Fruit fly (Drosophila melanogaster) whole organism, embryonic: Measurements from ENCODE around the gene Drsl1.

Source experiments
- ATbp ChIP-seq: fragments of 200-800 bp; sonication (Bioruptor generic); optimal IDR thresholded peaks from 2 replicates; lab custom pipeline; 2017; ENCODE audit warnings: missing biosample characterization, mild to moderate bottlenecking, missing genetic modification characterization, missing genetic modification reagents
- Asciz ChIP-seq: fragments of 200-800 bp; sonication (Bioruptor generic); optimal IDR thresholded peaks from 2 replicates; lab custom pipeline; 2017; ENCODE audit warnings: missing biosample characterization, mild to moderate bottlenecking, missing genetic modification characterization, missing genetic modification reagents
- CG12769 ChIP-seq: fragments of 200-800 bp; sonication (Bioruptor generic); optimal IDR thresholded peaks from 2 replicates; lab custom pipeline; 2019; ENCODE audit warnings: missing biosample characterization, mild to moderate bottlenecking, missing genetic modification characterization, moderate library complexity
- CG13287 ChIP-seq: fragments of 200-800 bp; sonication (Bioruptor generic); IDR thresholded peaks from 2 replicates; pipeline ENCODE4 v1.3.6; 2022; ENCODE audit warnings: missing biosample characterization, missing genetic modification characterization; ENCODE audit not compliant: partially characterized antibody
- CG13296 ChIP-seq: fragments of 200-800 bp; sonication (Bioruptor generic); optimal IDR thresholded peaks from 3 replicates; lab custom pipeline; 2018; ENCODE audit warnings: missing biosample characterization, mild to moderate bottlenecking, missing genetic modification characterization
- CG14667 ChIP-seq: fragments of 200-800 bp; sonication (Bioruptor generic); IDR thresholded peaks from 2 replicates; pipeline ENCODE4 v1.3.6; 2022; ENCODE audit warnings: missing biosample characterization, missing genetic modification characterization
- CG1603 ChIP-seq: fragments of 200-800 bp; sonication (Bioruptor generic); optimal IDR thresholded peaks from 2 replicates; lab custom pipeline; 2019; ENCODE audit warnings: missing biosample characterization, mild to moderate bottlenecking, missing genetic modification characterization, moderate library complexity
- CG1647 ChIP-seq: fragments of 200-800 bp; sonication (Bioruptor generic); optimal IDR thresholded peaks from 3 replicates; lab custom pipeline; 2016; ENCODE audit warnings: missing biosample characterization, missing genetic modification characterization
- CG17328 ChIP-seq: fragments of 200-800 bp; sonication (Bioruptor generic); IDR thresholded peaks from 2 replicates; pipeline ENCODE4 v1.3.6; 2022; ENCODE audit warnings: missing biosample characterization, missing genetic modification characterization
- CG1832 ChIP-seq: fragments of 200-800 bp; sonication (Bioruptor generic); optimal IDR thresholded peaks from 2 replicates; lab custom pipeline; 2017; ENCODE audit warnings: missing biosample characterization, mild to moderate bottlenecking, missing genetic modification characterization, inconsistent platforms
- CG4360 ChIP-seq: fragments of 200-800 bp; sonication (Bioruptor generic); IDR thresholded peaks from 2 replicates; pipeline ENCODE4 v1.3.6; 2022; ENCODE audit warnings: missing biosample characterization, missing genetic modification characterization
- CG5953 ChIP-seq: fragments of 200-800 bp; sonication (Bioruptor generic); IDR thresholded peaks from 2 replicates; pipeline ENCODE4 v1.3.6; 2022; ENCODE audit warnings: missing biosample characterization, missing genetic modification characterization
- CG7963 ChIP-seq: fragments of 200-800 bp; sonication (Bioruptor generic); IDR thresholded peaks from 3 replicates; pipeline ENCODE4 v1.3.6; 2022; ENCODE audit warnings: missing biosample characterization, missing genetic modification characterization; ENCODE audit not compliant: partially characterized antibody
- CG8281 ChIP-seq: fragments of 200-800 bp; sonication (Bioruptor generic); optimal IDR thresholded peaks from 2 replicates; lab custom pipeline; 2018; ENCODE audit warnings: missing biosample characterization, mild to moderate bottlenecking, missing genetic modification characterization, moderate library complexity
- CG8388 ChIP-seq: fragments of 200-800 bp; sonication (Bioruptor generic); optimal IDR thresholded peaks from 2 replicates; lab custom pipeline; 2019; ENCODE audit warnings: missing biosample characterization, mild to moderate bottlenecking, missing genetic modification characterization, moderate library complexity
- CG8478 ChIP-seq: fragments of >200 bp; optimal IDR thresholded peaks from 2 replicates; lab custom pipeline; 2018
- D ChIP-seq, 2 experiments: fragments of 200-800 bp in 1 of 2; fragments of >200 bp in 1 of 2; sonication (Bioruptor generic) in 1 of 2; optimal IDR thresholded peaks; 2 replicates in 1 of 2; 3 replicates in 1 of 2; lab custom pipeline; 2017; ENCODE audit warnings: mild to moderate bottlenecking in 1 of 2, missing biosample characterization in 1 of 2, missing genetic modification characterization in 1 of 2, missing genetic modification reagents in 1 of 2
- Dll ChIP-seq: fragments of 200-800 bp; sonication (Bioruptor generic); IDR thresholded peaks from 4 replicates; pipeline ENCODE4 v1.3.6; 2022; ENCODE audit warnings: missing biosample characterization, missing genetic modification characterization; ENCODE audit not compliant: partially characterized antibody
- Drgx ChIP-seq: fragments of 200-800 bp; sonication (Bioruptor generic); IDR thresholded peaks from 2 replicates; pipeline ENCODE4 v1.3.6; 2022; ENCODE audit warnings: missing biosample characterization, missing genetic modification characterization
- Ets97D ChIP-seq: fragments of 200-800 bp; sonication (Bioruptor generic); optimal IDR thresholded peaks from 3 replicates; lab custom pipeline; 2016; ENCODE audit warnings: missing biosample characterization, missing genetic modification characterization
- Jarid2 ChIP-seq: fragments of 200-800 bp; sonication (Bioruptor generic); optimal IDR thresholded peaks from 3 replicates; lab custom pipeline; 2017; ENCODE audit warnings: mild to moderate bottlenecking, missing biosample characterization, missing genetic modification reagents, missing genetic modification characterization
- MESR4 ChIP-seq: fragments of 200-800 bp; sonication (Bioruptor generic); optimal IDR thresholded peaks from 2 replicates; lab custom pipeline; 2018; ENCODE audit warnings: missing biosample characterization, mild to moderate bottlenecking, missing genetic modification characterization, moderate library complexity
- Mad ChIP-seq: fragments of 200-800 bp; sonication (Bioruptor generic); optimal IDR thresholded peaks from 2 replicates; lab custom pipeline; 2016; ENCODE audit warnings: missing biosample characterization, missing genetic modification characterization
- Myb ChIP-seq: fragments of 200-800 bp; sonication (Bioruptor generic); optimal IDR thresholded peaks from 2 replicates; lab custom pipeline; 2016; ENCODE audit warnings: missing biosample characterization, missing genetic modification characterization
- Sox100B ChIP-seq: fragments of 200-800 bp; sonication (Bioruptor generic); optimal IDR thresholded peaks from 3 replicates; lab custom pipeline; 2018; ENCODE audit warnings: missing biosample characterization, mild to moderate bottlenecking, missing genetic modification characterization
- Usf ChIP-seq: fragments of 200-800 bp; sonication (Bioruptor generic); optimal IDR thresholded peaks from 2 replicates; lab custom pipeline; 2017; ENCODE audit warnings: missing genotype, missing biosample characterization, missing genetic modification characterization
- ato ChIP-seq: fragments of 200-800 bp; sonication (Bioruptor generic); IDR thresholded peaks from 2 replicates; pipeline ENCODE4 v1.3.6; 2022; ENCODE audit warnings: missing biosample characterization, missing genetic modification characterization; ENCODE audit not compliant: partially characterized antibody
- bowl ChIP-seq: fragments of 200-800 bp; sonication (Bioruptor generic); IDR thresholded peaks from 2 replicates; pipeline ENCODE4 v1.3.6; 2022; ENCODE audit warnings: missing biosample characterization, missing genetic modification characterization
- eve ChIP-seq, 2 experiments: fragments of >200 bp; optimal IDR thresholded peaks; 2 replicates each; lab custom pipeline; 2017; ENCODE audit warnings: missing biosample characterization in 2 of 2, missing genetic modification characterization in 2 of 2
- exex ChIP-seq: fragments of 200-800 bp; sonication (Bioruptor generic); optimal IDR thresholded peaks from 4 replicates; lab custom pipeline; 2018; ENCODE audit warnings: missing biosample characterization, mild to moderate bottlenecking, missing genetic modification characterization, moderate library complexity
- gcm ChIP-seq: fragments of 200-800 bp; sonication (Bioruptor generic); optimal IDR thresholded peaks from 2 replicates; lab custom pipeline; 2019; ENCODE audit warnings: missing biosample characterization, mild to moderate bottlenecking, missing genetic modification characterization, moderate library complexity
- inv ChIP-seq: fragments of 200-800 bp; sonication (Bioruptor generic); IDR thresholded peaks from 2 replicates; pipeline ENCODE4 v1.3.6; 2022; ENCODE audit warnings: missing biosample characterization, missing genetic modification characterization; ENCODE audit not compliant: partially characterized antibody
- jing ChIP-seq: fragments of 200-800 bp; sonication (Bioruptor generic); optimal IDR thresholded peaks from 2 replicates; lab custom pipeline; 2018; ENCODE audit warnings: missing biosample characterization, mild to moderate bottlenecking, missing genetic modification characterization
- knrl ChIP-seq: fragments of 200-800 bp; sonication (Bioruptor generic); IDR thresholded peaks from 3 replicates; pipeline ENCODE4 v1.3.6; 2022; ENCODE audit warnings: missing biosample characterization, missing genetic modification characterization; ENCODE audit not compliant: partially characterized antibody
- lbe ChIP-seq: fragments of 200-800 bp; sonication (Bioruptor generic); optimal IDR thresholded peaks from 2 replicates; lab custom pipeline; 2016; ENCODE audit warnings: missing biosample characterization, mild to moderate bottlenecking, missing genetic modification characterization
- lola ChIP-seq, 3 experiments: fragments of >200 bp in 2 of 3; fragments of 200-800 bp in 1 of 3; sonication (Bioruptor generic) in 1 of 3; optimal IDR thresholded peaks; 2 replicates each; lab custom pipeline; 2017 to 2019; ENCODE audit warnings: missing biosample characterization in 3 of 3, missing genetic modification characterization in 3 of 3, mild to moderate bottlenecking in 1 of 3, moderate library complexity in 1 of 3
- mirr ChIP-seq: fragments of 200-800 bp; sonication (Bioruptor generic); optimal IDR thresholded peaks from 3 replicates; lab custom pipeline; 2018; ENCODE audit warnings: missing biosample characterization, mild to moderate bottlenecking, missing genetic modification characterization
- otp ChIP-seq: fragments of 200-800 bp; sonication (Bioruptor generic); IDR thresholded peaks from 3 replicates; pipeline ENCODE4, ENCODE4 v1.3.6; 2022; ENCODE audit warnings: missing biosample characterization, missing genetic modification characterization
- pzg ChIP-seq: fragments of 200-800 bp; sonication (Bioruptor generic); optimal IDR thresholded peaks from 3 replicates; lab custom pipeline; 2018; ENCODE audit warnings: missing biosample characterization, mild to moderate bottlenecking, missing genetic modification characterization, moderate library complexity
- ro ChIP-seq: fragments of 200-800 bp; sonication (Bioruptor generic); IDR thresholded peaks from 2 replicates; pipeline ENCODE4 v1.3.6; 2022; ENCODE audit warnings: missing biosample characterization, missing genetic modification characterization
- usp ChIP-seq: fragments of >200 bp; optimal IDR thresholded peaks from 2 replicates; lab custom pipeline; 2017; ENCODE audit warnings: missing biosample characterization, missing genetic modification characterization
- zen2 ChIP-seq: fragments of 200-800 bp; sonication (Bioruptor generic); IDR thresholded peaks from 3 replicates; pipeline ENCODE4 v1.3.6; 2022; ENCODE audit warnings: missing biosample characterization, missing genetic modification characterization; ENCODE audit not compliant: partially characterized antibody

Gene Drsl1

DNA sequence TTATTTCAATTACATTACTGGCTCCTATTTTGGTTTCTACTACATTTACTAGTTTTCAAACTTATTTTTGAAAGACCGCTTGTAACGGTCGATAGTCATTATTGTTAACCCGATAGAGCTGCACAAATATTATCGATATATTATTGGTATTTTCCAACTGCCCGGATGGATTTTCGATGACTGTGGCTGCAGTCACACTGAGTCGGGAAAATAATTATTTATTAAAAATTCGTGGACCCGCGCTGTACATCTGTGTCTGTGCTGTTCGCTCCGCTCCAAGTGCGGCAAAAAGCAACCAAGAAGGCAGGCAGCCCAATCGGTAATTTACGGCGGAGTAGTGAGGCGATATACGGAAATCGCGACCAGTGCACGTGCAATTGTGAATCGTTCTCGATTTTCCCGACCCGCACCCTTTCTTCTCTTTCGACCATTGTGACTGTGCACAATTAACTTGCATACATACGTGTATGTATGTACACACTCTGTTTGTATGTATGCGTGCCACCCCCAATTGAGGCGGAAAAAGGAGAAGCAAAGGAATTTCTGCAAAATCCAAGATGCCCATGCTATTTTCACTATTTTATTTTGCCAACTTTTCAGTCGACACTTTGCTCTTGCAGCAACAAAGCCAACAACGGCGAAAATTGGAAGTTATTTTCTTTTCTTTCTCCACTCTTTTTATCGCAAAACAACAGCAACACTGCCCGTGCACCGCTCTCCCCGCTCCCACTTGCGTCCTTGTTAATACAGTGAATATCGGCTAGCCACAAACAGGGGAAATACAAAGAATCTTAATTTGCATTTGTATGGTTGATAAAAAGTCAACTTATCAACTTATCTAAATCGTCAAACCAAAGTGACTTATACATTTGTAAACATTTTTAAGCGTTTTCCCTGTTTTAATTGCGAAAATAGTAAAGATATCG is 31.8 kb downstream of the Drsl1 start, which contains the start of gene ZnT63C (continued):
- TF ChIP-seq MESR4 (GFP tag; lab: Kevin White, UChicago) (peak; percentile 92), Ets97D (GFP tag; lab: Kevin White, UChicago) (peak; percentile 7), mirr (peak; percentile 27), eve (GFP tag; optimal IDR thresholded peaks at IDR 0.05; lab: Kevin White, UChicago) (peak in 1 of 2 experiments; percentile 63), Asciz (GFP tag; lab: Kevin White, UChicago) (no peak), ro (GFP tag; lab: Robert Waterston, UW) (no peak), lola (GFP tag; optimal IDR thresholded peaks at IDR 0.05; lab: Kevin White, UChicago) (no peak), zen2 (GFP tag; lab: Robert Waterston, UW) (peak; percentile 82), CG1603 (tag; lab: Kevin White, UChicago) (peak; percentile 63), knrl (GFP tag; lab: Robert Waterston, UW) (peak; percentile 67), otp (GFP tag; lab: Robert Waterston, UW) (peak; percentile 26; the same call in 1 of the 3 replicates), CG1832 (no peak), pzg (GFP tag; lab: Kevin White, UChicago) (peak; percentile 74), CG12769 (tag; lab: Kevin White, UChicago) (peak; percentile 54), CG13296 (GFP tag; lab: Kevin White, UChicago) (no peak), D (optimal IDR thresholded peaks at IDR 0.05; lab: Kevin White, UChicago) (no peak), D (GFP tag; optimal IDR thresholded peaks at IDR 0.05; lab: Kevin White, UChicago) (peak; percentile 6), usp (GFP tag; lab: Kevin White, UChicago) (no peak), Mad (GFP tag; lab: Kevin White, UChicago) (peak; percentile 14), jing (GFP tag; lab: Kevin White, UChicago) (no peak), CG1647 (GFP tag; lab: Kevin White, UChicago) (no peak), CG8478 (lab: Kevin White, UChicago) (peak; percentile 20), CG7963 (peak; percentile 89), CG17328 (0 out of 2 replicates have a peak, but pooled peaks have one; percentile 24), Drgx (GFP tag; lab: Robert Waterston, UW) (peak; percentile 23; the same call in 1 of the 2 replicates), Sox100B (GFP tag; lab: Kevin White, UChicago) (no peak), CG8388 (GFP tag; lab: Kevin White, UChicago) (no peak), Jarid2 (GFP tag; lab: Kevin White, UChicago) (peak; percentile 81), inv (GFP tag; lab: Robert Waterston, UW) (peak; percentile 41), CG14667 (GFP tag; lab: Robert Waterston, UW) (no peak), CG4360 (no peak), lbe (GFP tag; lab: Kevin White, UChicago) (no peak), gcm (GFP tag; lab: Kevin White, UChicago) (no peak), CG5953 (0 out of 2 replicates have a peak, but pooled peaks have one; percentile 23), ato (GFP tag; lab: Robert Waterston, UW) (peak; percentile 93), Usf (GFP tag; lab: Kevin White, UChicago) (no peak), Myb (GFP tag; lab: Kevin White, UChicago) (peak; percentile 97), ATbp (GFP tag; lab: Kevin White, UChicago) (no peak), Dll (GFP tag; lab: Robert Waterston, UW) (peak; percentile 82), bowl (GFP tag; lab: Robert Waterston, UW) (0 out of 2 replicates have a peak, but pooled peaks have one; percentile 35), CG8281 (tag; lab: Kevin White, UChicago) (no peak), exex (tag; lab: Kevin White, UChicago) (no peak), CG13287 (peak; percentile 85)
